Worm (Caenorhabditis elegans): ENCODE results near the gene F35F10.14.

DNA sequence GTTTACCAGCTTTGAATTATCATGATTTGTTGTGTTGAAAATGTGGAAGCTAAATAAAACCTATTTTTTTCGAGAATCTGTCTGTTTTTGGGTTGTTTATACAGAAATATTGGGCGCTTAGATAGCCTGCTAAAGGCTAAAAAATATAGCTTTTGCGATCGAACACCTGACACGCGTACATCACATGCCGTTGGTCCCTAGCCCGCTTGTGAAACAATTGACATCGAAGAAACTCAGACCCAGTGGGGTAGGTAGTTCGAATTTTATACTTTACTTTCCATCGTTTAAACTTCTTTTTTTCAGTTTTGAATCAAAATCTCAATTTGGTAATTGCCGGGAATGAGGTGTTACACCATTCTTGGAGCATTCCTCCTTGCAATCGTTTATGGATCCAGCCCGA lies 19.1 kb upstream of the F35F10.14 start, which contains the start of gene C17B7.4:
- no peak for TF ChIP-seq W03F9.2 (tag; optimal IDR thresholded peaks at IDR 0.05)
- no peak for TF ChIP-seq him-1 (tag; optimal IDR thresholded peaks at IDR 0.05)

Data from whole organism, L4/young adult.